Worm (Caenorhabditis elegans) whole organism, L1 larva: ENCODE measurements around the gene srx-85.
A peak's percentile ranks its signal among the peaks of the same experiment; 100 is the strongest.

Source experiments
- C16A3.4 ChIP-seq: fragments of 150-350 bp; optimal IDR thresholded peaks from 2 replicates; lab custom pipeline; 2014; ENCODE audit warnings: missing biosample characterization, missing genetic modification characterization
- C34B4.2 ChIP-seq: sonication (generic microtip); optimal IDR thresholded peaks from 2 replicates; lab custom pipeline; 2017; ENCODE audit warnings: mild to moderate bottlenecking, missing genetic modification characterization, missing compliant biosample characterization
- aha-1 ChIP-seq: fragments of 150-350 bp; optimal IDR thresholded peaks from 2 replicates; lab custom pipeline; 2014; ENCODE audit warnings: missing biosample characterization, missing genetic modification characterization
- alr-1 ChIP-seq: fragments of 200-800 bp; sonication (Bioruptor generic); optimal IDR thresholded peaks from 2 replicates; lab custom pipeline; 2018; ENCODE audit warnings: borderline replicate concordance, mild to moderate bottlenecking, missing genetic modification characterization, missing compliant biosample characterization
- blmp-1 ChIP-seq: fragments of 150-350 bp; optimal IDR thresholded peaks from 2 replicates; lab custom pipeline; 2014; ENCODE audit warnings: missing biosample characterization, missing genetic modification characterization
- ceh-88 ChIP-seq: fragments of 200-800 bp; sonication (Bioruptor generic); IDR thresholded peaks from 2 replicates; pipeline ENCODE4 v1.3.6; 2022; ENCODE audit warnings: missing genetic modification characterization, missing compliant biosample characterization
- ceh-90 ChIP-seq: sonication (generic microtip); optimal IDR thresholded peaks from 2 replicates; lab custom pipeline; 2016; ENCODE audit warnings: missing genetic modification characterization, missing compliant biosample characterization
- dpl-1 ChIP-seq, 3 experiments: fragments of 150-350 bp in 2 of 3; sonication (generic microtip) in 1 of 3; optimal IDR thresholded peaks; 2 replicates each; lab custom pipeline; 2014 to 2017; ENCODE audit warnings: missing biosample characterization in 3 of 3, missing genetic modification characterization in 3 of 3, missing genetic modification reagents in 3 of 3
- dsc-1 ChIP-seq: sonication (generic microtip); optimal IDR thresholded peaks from 2 replicates; lab custom pipeline; 2016; ENCODE audit warnings: mild to moderate bottlenecking, missing genetic modification characterization, missing compliant biosample characterization
- efl-1 ChIP-seq, 4 experiments: fragments of 150-350 bp; optimal IDR thresholded peaks in 3 of 4; peaks in 1 of 4; 1 replicate in 1 of 4; 2 replicates in 3 of 4; lab custom pipeline; 2014; ENCODE audit warnings: missing biosample characterization in 2 of 4, missing genetic modification characterization in 2 of 4, missing genetic modification reagents in 2 of 4
- egl-27 ChIP-seq, 2 experiments: fragments of 150-350 bp in 1 of 2; sonication (generic microtip); optimal IDR thresholded peaks; 3 replicates each; lab custom pipeline; 2017 to 2018; ENCODE audit warnings: missing biosample characterization in 2 of 2, missing genetic modification characterization in 2 of 2, missing genetic modification reagents in 2 of 2
- elt-2 ChIP-seq: sonication (generic microtip); optimal IDR thresholded peaks from 2 replicates; lab custom pipeline; 2016; ENCODE audit warnings: missing genetic modification characterization, mild to moderate bottlenecking, inconsistent platforms, missing compliant biosample characterization, missing genetic modification reagents
- fkh-10 ChIP-seq: sonication (generic microtip); optimal IDR thresholded peaks from 2 replicates; lab custom pipeline; 2017; ENCODE audit warnings: missing biosample characterization, missing genetic modification reagents, missing genetic modification characterization
- fkh-4 ChIP-seq: sonication (generic microtip); optimal IDR thresholded peaks from 2 replicates; lab custom pipeline; 2016; ENCODE audit warnings: missing compliant biosample characterization, missing genetic modification characterization, borderline replicate concordance
- fos-1 ChIP-seq: fragments of 150-350 bp; optimal IDR thresholded peaks from 2 replicates; lab custom pipeline; 2014; ENCODE audit warnings: missing biosample characterization, missing genetic modification characterization
- grh-1 ChIP-seq: fragments of 200-800 bp; sonication (Bioruptor generic); IDR thresholded peaks from 2 replicates; pipeline ENCODE4 v1.3.6; 2022; ENCODE audit warnings: missing genetic modification reagents, missing genetic modification characterization, missing compliant biosample characterization
- hlh-17 ChIP-seq: fragments of 200-800 bp; sonication (Bioruptor generic); optimal IDR thresholded peaks from 2 replicates; lab custom pipeline; 2018; ENCODE audit warnings: missing genetic modification characterization, mild to moderate bottlenecking, missing compliant biosample characterization, moderate library complexity, borderline replicate concordance
- lin-13 ChIP-seq: fragments of 150-350 bp; optimal IDR thresholded peaks from 2 replicates; lab custom pipeline; 2014; ENCODE audit warnings: missing biosample characterization, missing genetic modification reagents, missing genetic modification characterization
- lin-15B ChIP-seq: fragments of 150-350 bp; sonication (generic microtip); optimal IDR thresholded peaks from 3 replicates; lab custom pipeline; 2014; ENCODE audit warnings: missing biosample characterization, missing genetic modification characterization
- lin-39 ChIP-seq: fragments of 150-350 bp; optimal IDR thresholded peaks from 2 replicates; lab custom pipeline; 2014; ENCODE audit warnings: missing biosample characterization, missing genetic modification reagents, missing genetic modification characterization
- lsy-2 ChIP-seq, 2 experiments: fragments of 150-350 bp; optimal IDR thresholded peaks; 2 replicates each; lab custom pipeline; 2014; ENCODE audit warnings: missing biosample characterization in 2 of 2, missing genetic modification characterization in 2 of 2
- mab-9 ChIP-seq: fragments of 200-800 bp; sonication (Bioruptor generic); IDR thresholded peaks from 2 replicates; pipeline ENCODE4 v1.3.6; 2022; ENCODE audit warnings: missing genetic modification reagents, missing genetic modification characterization, missing compliant biosample characterization
- mep-1 ChIP-seq: fragments of 150-350 bp; optimal IDR thresholded peaks from 2 replicates; lab custom pipeline; 2014; ENCODE audit warnings: missing biosample characterization, missing genetic modification characterization
- nhr-11 ChIP-seq: fragments of 150-350 bp; optimal IDR thresholded peaks from 2 replicates; lab custom pipeline; 2014; ENCODE audit warnings: missing biosample characterization, missing genetic modification characterization
- nhr-12 ChIP-seq: sonication (generic microtip); optimal IDR thresholded peaks from 2 replicates; lab custom pipeline; 2017; ENCODE audit warnings: missing biosample characterization, missing genetic modification characterization
- nhr-19 ChIP-seq: fragments of 200-800 bp; sonication (Bioruptor generic); conservative IDR thresholded peaks from 2 replicates; pipeline ENCODE4 v1.3.6; 2022; ENCODE audit warnings: missing genetic modification characterization, missing compliant biosample characterization
- nhr-20 ChIP-seq: sonication (generic microtip); optimal IDR thresholded peaks from 2 replicates; lab custom pipeline; 2016; ENCODE audit warnings: mild to moderate bottlenecking, missing genetic modification characterization, missing compliant biosample characterization
- nhr-237 ChIP-seq: fragments of 150-350 bp; optimal IDR thresholded peaks from 2 replicates; lab custom pipeline; 2014; ENCODE audit warnings: missing biosample characterization, missing genetic modification characterization
- nhr-47 ChIP-seq: sonication (generic microtip); optimal IDR thresholded peaks from 2 replicates; lab custom pipeline; 2016; ENCODE audit warnings: mild to moderate bottlenecking, missing genetic modification characterization, moderate library complexity, missing compliant biosample characterization
- nhr-71 ChIP-seq: sonication (generic microtip); optimal IDR thresholded peaks from 2 replicates; lab custom pipeline; 2016; ENCODE audit warnings: mild to moderate bottlenecking, missing genetic modification characterization, moderate library complexity, missing compliant biosample characterization
- nhr-76 ChIP-seq: sonication (generic microtip); optimal IDR thresholded peaks from 2 replicates; lab custom pipeline; 2017; ENCODE audit warnings: missing biosample characterization, missing genetic modification characterization
- nhr-85 ChIP-seq: sonication (generic microtip); peaks from one replicate; lab custom pipeline; 2016; ENCODE audit warnings: missing genetic modification characterization, inconsistent platforms, missing compliant biosample characterization
- nhr-90 ChIP-seq: sonication (generic microtip); optimal IDR thresholded peaks from 2 replicates; lab custom pipeline; 2016; ENCODE audit warnings: mild to moderate bottlenecking, missing genetic modification characterization, missing compliant biosample characterization; ENCODE audit not compliant: poor library complexity
- pax-3 ChIP-seq: fragments of 200-800 bp; sonication (Bioruptor generic); optimal IDR thresholded peaks from 2 replicates; lab custom pipeline; 2018; ENCODE audit warnings: mild to moderate bottlenecking, missing genetic modification characterization, moderate library complexity, missing compliant biosample characterization
- pqm-1 ChIP-seq: sonication (generic microtip); optimal IDR thresholded peaks from 3 replicates; lab custom pipeline; 2017; ENCODE audit warnings: missing biosample characterization, missing genetic modification characterization
- rnt-1 ChIP-seq: sonication (generic microtip); optimal IDR thresholded peaks from 2 replicates; lab custom pipeline; 2016; ENCODE audit warnings: mild to moderate bottlenecking, missing genetic modification characterization, moderate library complexity, missing compliant biosample characterization
- snpc-4 ChIP-seq: fragments of 150-350 bp; optimal IDR thresholded peaks from 2 replicates; lab custom pipeline; 2014; ENCODE audit warnings: missing biosample characterization, missing genetic modification characterization
- sptf-1 ChIP-seq: fragments of 150-350 bp; optimal IDR thresholded peaks from 2 replicates; lab custom pipeline; 2014; ENCODE audit warnings: missing biosample characterization, missing genetic modification characterization
- swsn-7 ChIP-seq: sonication (generic microtip); optimal IDR thresholded peaks from 2 replicates; lab custom pipeline; 2016; ENCODE audit warnings: missing genetic modification characterization, missing compliant biosample characterization
- tbx-2 ChIP-seq: sonication (generic microtip); optimal IDR thresholded peaks from 2 replicates; lab custom pipeline; 2016; ENCODE audit warnings: missing genetic modification characterization, missing compliant biosample characterization
- tlp-1 ChIP-seq: fragments of 150-350 bp; optimal IDR thresholded peaks from 2 replicates; lab custom pipeline; 2014; ENCODE audit warnings: missing biosample characterization, missing genetic modification characterization
- unc-62 ChIP-seq: fragments of 150-350 bp; optimal IDR thresholded peaks from 2 replicates; lab custom pipeline; 2014; ENCODE audit warnings: missing biosample characterization, missing genetic modification reagents, missing genetic modification characterization
- unc-86 ChIP-seq: sonication (generic microtip); optimal IDR thresholded peaks from 2 replicates; lab custom pipeline; 2016; ENCODE audit warnings: missing genetic modification characterization, missing compliant biosample characterization
- vab-15 ChIP-seq: sonication (generic microtip); optimal IDR thresholded peaks from 2 replicates; lab custom pipeline; 2017; ENCODE audit warnings: missing genotype, mild to moderate bottlenecking, missing genetic modification characterization, missing compliant biosample characterization
- ztf-11 ChIP-seq, 2 experiments: sonication (generic microtip); optimal IDR thresholded peaks; 2 replicates each; lab custom pipeline; 2016 to 2017; ENCODE audit warnings: missing genetic modification characterization in 2 of 2, missing biosample characterization in 1 of 2, missing compliant biosample characterization in 1 of 2

srx-85 gene

DNA sequence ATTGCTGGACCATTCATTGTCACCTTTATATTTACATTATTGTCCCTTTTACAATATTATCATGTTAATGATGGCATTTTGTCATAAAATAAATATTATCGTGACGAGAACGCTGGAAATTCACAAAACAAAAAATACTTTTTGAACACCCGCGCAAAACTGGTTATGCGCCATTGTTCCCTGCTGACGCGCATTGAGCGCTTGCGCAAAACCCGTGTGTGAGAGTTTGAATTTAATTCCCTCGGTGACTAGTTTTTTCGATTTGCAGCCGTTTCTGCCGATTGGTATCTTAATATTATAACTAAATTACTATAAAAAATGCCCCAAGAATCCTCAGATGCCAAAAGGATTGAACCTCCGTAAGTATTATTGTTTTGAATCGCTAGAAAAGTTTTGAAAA, 31.0 kb upstream of the srx-85 start, which contains the start of gene pafo-1 (continued):
- TF ChIP-seq ceh-88 (GFP tag; lab: Robert Waterston, UW) (peak; percentile 20; the same call in 1 of the 2 replicates), ztf-11 (tag; optimal IDR thresholded peaks at IDR 0.05; lab: Kevin White, UChicago) (peak in 1 of 2 experiments; percentile 79), C16A3.4 (tag; lab: Kevin White, UChicago) (peak; percentile 82), nhr-76 (tag; lab: Kevin White, UChicago) (peak; percentile 43), mab-9 (GFP tag; lab: Robert Waterston, UW) (peak; percentile 67), lin-15B (tag; lab: Kevin White, UChicago) (peak; percentile 79), C34B4.2 (peak; percentile 5), dsc-1 (peak; percentile 94), egl-27 (tag; optimal IDR thresholded peaks at IDR 0.05; lab: Kevin White, UChicago) (peak in 1 of 2 experiments; percentile 43), pqm-1 (tag; lab: Kevin White, UChicago) (no peak), unc-86 (tag; lab: Kevin White, UChicago) (peak; percentile 89), nhr-19 (GFP tag; lab: Robert Waterston, UW) (peak; percentile 92), snpc-4 (tag; lab: Kevin White, UChicago) (peak; percentile 83), sptf-1 (tag; lab: Kevin White, UChicago) (no peak), nhr-237 (peak; percentile 35), tbx-2 (tag; lab: Kevin White, UChicago) (peak; percentile 92), elt-2 (peak; percentile 75), nhr-12 (tag; lab: Kevin White, UChicago) (no peak), unc-62 (GFP tag; lab: Kevin White, UChicago) (no peak), aha-1 (tag; lab: Kevin White, UChicago) (peak; percentile 56), nhr-47 (tag; lab: Kevin White, UChicago) (peak; percentile 95), nhr-11 (tag; lab: Kevin White, UChicago) (peak; percentile 81), nhr-71 (tag; lab: Kevin White, UChicago) (peak; percentile 95), fos-1 (tag; lab: Kevin White, UChicago) (peak; percentile 84), fkh-4 (tag; lab: Kevin White, UChicago) (peak; percentile 28), blmp-1 (tag; lab: Kevin White, UChicago) (peak; percentile 84), pax-3 (tag; lab: Kevin White, UChicago) (peak; percentile 62), grh-1 (GFP tag; lab: Robert Waterston, UW) (peak; percentile 93), lin-39 (tag; lab: Kevin White, UChicago) (peak; percentile 91), fkh-10 (GFP tag; lab: Kevin White, UChicago) (peak; percentile 71), hlh-17 (GFP tag; lab: Kevin White, UChicago) (no peak), alr-1 (no peak), swsn-7 (tag; lab: Kevin White, UChicago) (peak; percentile 90), nhr-20 (tag; lab: Kevin White, UChicago) (peak; percentile 92), dpl-1 (GFP tag; optimal IDR thresholded peaks at IDR 0.05; lab: Kevin White, UChicago) (peak; percentile 99), tlp-1 (tag; lab: Kevin White, UChicago) (no peak), lsy-2 (tag; optimal IDR thresholded peaks at IDR 0.05; lab: Kevin White, UChicago) (peak; percentile 91 to 92), vab-15 (tag; lab: Kevin White, UChicago) (no peak), ceh-90 (tag; lab: Kevin White, UChicago) (peak; percentile 36), nhr-90 (tag; lab: Kevin White, UChicago) (peak; percentile 93), mep-1 (tag; lab: Kevin White, UChicago) (peak; percentile 95), lin-13 (GFP tag; lab: Kevin White, UChicago) (peak; percentile 87)

DNA sequence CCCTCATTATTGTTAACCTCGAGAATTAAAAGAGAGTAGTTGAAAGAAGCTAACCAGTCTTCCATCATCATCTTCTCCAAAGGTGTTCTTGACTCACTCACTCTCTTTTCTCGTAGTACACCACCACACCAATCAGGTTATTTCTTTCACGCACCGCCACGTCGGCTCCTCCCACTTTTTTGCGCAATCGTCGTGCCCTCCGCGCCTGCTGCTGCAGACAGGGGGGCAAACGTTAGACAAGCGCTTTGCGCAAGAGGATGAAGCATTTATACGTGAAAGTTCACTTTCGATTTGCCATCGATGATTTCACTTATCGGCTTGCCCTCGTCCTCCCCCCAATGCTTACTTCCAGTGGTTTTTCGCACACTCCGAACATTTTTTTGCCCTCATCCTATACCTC, 27.1 kb upstream of the srx-85 start:
- no peak for TF ChIP-seq efl-1 (optimal IDR thresholded peaks at IDR 0.05; lab: Kevin White, UChicago)
- peak in 1 of 2 experiments; percentile 38 for TF ChIP-seq efl-1 (GFP tag; optimal IDR thresholded peaks at IDR 0.05 in 1 of 2; lab: Kevin White, UChicago)
- TF ChIP-seq nhr-85 (tag; lab: Kevin White, UChicago), result peak; percentile 25
- no peak for TF ChIP-seq rnt-1 (tag; lab: Kevin White, UChicago)
- TF ChIP-seq blmp-1 (tag; lab: Kevin White, UChicago), result peak; percentile 93
- TF ChIP-seq, all 84 proteins: peak for 3
